Worm (Caenorhabditis elegans): ENCODE measurements around the gene npr-25.
A peak's percentile ranks its signal among the peaks of the same experiment; 100 is the strongest.

Gene npr-25

DNA sequence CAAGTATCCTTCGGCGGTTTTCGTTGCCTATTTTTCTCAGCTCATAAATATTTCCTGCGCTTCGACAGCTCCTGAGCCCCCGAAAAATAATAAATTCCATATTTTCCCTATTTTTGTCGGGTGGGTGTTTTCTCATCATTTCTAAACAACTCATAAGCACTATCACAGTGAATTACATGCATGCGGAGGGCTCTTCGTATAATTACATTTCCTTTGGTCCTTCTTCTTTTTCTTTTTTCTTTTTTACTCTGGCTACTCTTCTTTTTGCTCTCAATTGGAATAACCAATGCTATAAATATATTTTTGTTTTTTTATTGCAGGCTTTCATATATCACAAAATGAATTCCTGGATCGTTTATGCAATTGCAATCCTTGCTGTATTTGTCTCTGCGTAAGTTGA lies 10.9 kb downstream of the npr-25 start, which contains the start of gene T02E9.5:
Gene T02E9.5, plus strand, starts transcription at position 321 of the 400 bp plus-strand sequence.
- TF ChIP-seq dmd-4 (tag; optimal IDR thresholded peaks at IDR 0.05) (no peak), unc-55 (GFP tag; optimal IDR thresholded peaks at IDR 0.05) (no peak), F13H6.1 (tag; optimal IDR thresholded peaks at IDR 0.05) (no peak), elt-1 (tag; optimal IDR thresholded peaks at IDR 0.05) (no peak), elt-3 (tag; optimal IDR thresholded peaks at IDR 0.05) (no peak), aly-2 (tag; optimal IDR thresholded peaks at IDR 0.05) (no peak), alr-1 (tag; optimal IDR thresholded peaks at IDR 0.05) (no peak), sma-3 (GFP tag; optimal IDR thresholded peaks at IDR 0.05) (no peak), nhr-11 (tag; optimal IDR thresholded peaks at IDR 0.05) (no peak), crh-2 (tag; optimal IDR thresholded peaks at IDR 0.05) (no peak), ztf-4 (tag; optimal IDR thresholded peaks at IDR 0.05) (no peak), ZK546.5 (tag; optimal IDR thresholded peaks at IDR 0.05) (no peak), sem-4 (tag; optimal IDR thresholded peaks at IDR 0.05) (no peak), unc-62 (GFP tag; optimal IDR thresholded peaks at IDR 0.05) (no peak), unc-39 (tag; optimal IDR thresholded peaks at IDR 0.05) (no peak), snpc-4 (tag; optimal IDR thresholded peaks at IDR 0.05) (no peak), nhr-10 (tag; optimal IDR thresholded peaks at IDR 0.05) (no peak), nhr-21 (tag; optimal IDR thresholded peaks at IDR 0.05) (no peak), mbf-1 (tag; optimal IDR thresholded peaks at IDR 0.05) (no peak)

DNA sequence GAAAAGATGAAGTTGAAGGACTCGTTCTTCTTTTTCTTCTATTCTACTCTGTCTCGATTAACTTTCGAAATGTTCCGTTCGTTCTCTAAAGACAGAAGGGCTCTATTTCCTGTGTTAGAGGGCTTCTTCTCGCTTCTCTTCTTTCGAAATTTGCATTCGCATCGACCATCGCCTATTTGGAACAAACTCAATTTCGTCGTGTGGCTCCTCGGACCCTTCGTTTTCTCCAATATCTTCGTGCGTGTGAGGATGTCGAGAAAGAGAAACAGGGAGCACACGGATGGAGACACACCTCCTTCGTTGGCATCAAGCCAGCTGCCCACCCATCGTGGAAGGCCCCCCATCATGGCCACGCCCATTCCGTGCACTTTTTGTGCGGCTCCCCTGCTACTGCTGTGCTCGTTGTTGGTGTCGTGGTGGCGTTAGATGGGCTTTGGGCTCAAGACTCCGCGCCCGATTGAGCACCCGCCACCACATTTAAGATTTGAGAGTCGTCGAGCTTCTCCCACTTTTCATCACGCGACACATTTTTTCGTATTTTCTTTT lies 11.6 kb downstream of the npr-25 start:
- TF ChIP-seq nhr-21 (tag; optimal IDR thresholded peaks at IDR 0.05) (no peak), alr-1 (tag; optimal IDR thresholded peaks at IDR 0.05) (no peak), C34F6.9 (tag; optimal IDR thresholded peaks at IDR 0.05) (peak; percentile 1), F13H6.1 (tag; optimal IDR thresholded peaks at IDR 0.05) (peak; percentile 28), zag-1 (tag; optimal IDR thresholded peaks at IDR 0.05) (peak; percentile 26)

DNA sequence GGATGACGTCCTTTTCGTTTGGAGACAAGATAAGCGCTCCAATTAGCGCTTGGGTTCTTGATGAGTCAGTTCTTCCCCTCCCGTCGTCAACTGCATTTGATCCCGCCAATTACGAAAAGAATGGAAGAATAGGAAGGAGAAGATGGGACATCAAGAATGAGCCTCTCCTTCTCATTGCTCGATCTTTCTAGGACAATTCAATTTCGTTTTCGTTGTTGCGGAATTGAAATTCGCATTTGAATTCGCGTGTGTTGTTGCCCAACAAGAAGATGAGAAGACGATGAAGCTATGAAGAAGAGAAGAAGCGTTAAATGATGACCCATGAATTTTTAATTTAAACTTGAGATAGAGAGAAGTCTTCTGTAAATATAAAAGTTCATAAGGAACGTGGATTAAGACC lies 15.9 kb downstream of the npr-25 start:
- TF ChIP-seq zag-1 (tag; optimal IDR thresholded peaks at IDR 0.05) (no peak), alr-1 (tag; optimal IDR thresholded peaks at IDR 0.05) (no peak), nhr-129 (tag; optimal IDR thresholded peaks at IDR 0.05) (no peak), ceh-16 (tag; optimal IDR thresholded peaks at IDR 0.05) (no peak), sma-3 (GFP tag; optimal IDR thresholded peaks at IDR 0.05) (no peak), C34F6.9 (tag; optimal IDR thresholded peaks at IDR 0.05) (no peak), peb-1 (tag; optimal IDR thresholded peaks at IDR 0.05) (no peak), ztf-4 (tag; optimal IDR thresholded peaks at IDR 0.05) (no peak), fos-1 (tag; optimal IDR thresholded peaks at IDR 0.05) (no peak), mab-5 (tag; optimal IDR thresholded peaks at IDR 0.05) (no peak), unc-62 (GFP tag; optimal IDR thresholded peaks at IDR 0.05) (no peak), nhr-23 (tag; optimal IDR thresholded peaks at IDR 0.05) (no peak), lin-13 (GFP tag; optimal IDR thresholded peaks at IDR 0.05) (no peak), mbf-1 (tag; optimal IDR thresholded peaks at IDR 0.05) (no peak), lsy-2 (tag; optimal IDR thresholded peaks at IDR 0.05) (no peak), ZK546.5 (tag; optimal IDR thresholded peaks at IDR 0.05) (no peak), lin-11 (tag; optimal IDR thresholded peaks at IDR 0.05) (no peak)

DNA sequence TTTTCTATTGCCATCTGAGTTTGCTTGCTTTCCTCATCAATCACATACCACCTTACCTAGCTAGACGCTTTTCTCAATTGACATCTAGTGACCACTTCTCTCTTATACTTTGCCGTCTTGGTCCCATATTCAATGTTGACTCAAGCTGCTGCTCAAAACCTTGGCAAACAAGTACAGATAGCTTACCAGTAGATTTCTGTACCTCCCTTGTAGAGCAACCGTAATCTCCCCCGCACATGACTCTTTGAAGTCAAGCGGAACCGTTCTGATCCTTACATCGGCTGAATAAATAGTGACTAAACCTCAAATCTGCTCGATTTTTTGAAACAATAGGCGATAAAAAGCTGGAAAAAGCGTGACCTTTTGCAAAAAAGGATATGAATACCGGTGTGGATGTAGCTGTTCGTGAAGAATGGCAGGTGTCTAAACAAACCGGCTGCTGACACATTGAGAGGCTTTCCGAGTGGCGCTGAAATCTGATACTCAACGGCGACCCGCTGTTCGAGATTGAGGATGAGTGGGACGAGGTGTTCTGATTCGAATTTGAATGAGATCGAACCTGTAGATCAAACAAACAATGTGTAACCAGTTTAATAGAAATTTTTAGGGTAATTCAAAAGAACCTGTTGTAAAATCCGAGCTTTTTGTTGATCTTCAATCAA lies 16.9 kb downstream of the npr-25 start:
- TF ChIP-seq mbf-1 (tag; optimal IDR thresholded peaks at IDR 0.05) = no peak

DNA sequence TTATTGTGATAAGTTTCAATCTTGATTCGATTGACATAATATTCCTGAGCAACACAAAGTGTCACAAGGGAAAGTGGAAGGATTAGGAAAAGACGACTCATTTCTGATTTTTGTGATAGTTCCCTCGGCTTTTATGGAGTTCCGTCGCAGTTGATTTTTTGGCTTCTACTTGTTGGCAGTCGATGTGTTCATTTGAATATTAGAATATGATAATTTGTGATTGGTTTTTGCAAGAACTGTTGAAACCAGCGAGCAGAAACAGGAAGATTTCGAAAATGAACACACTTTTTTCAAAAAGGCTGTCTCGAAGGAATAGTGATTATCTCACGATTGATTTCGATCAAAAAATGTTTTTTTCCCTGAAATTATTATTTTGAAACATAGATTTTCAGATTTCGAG lies 18.6 kb downstream of the npr-25 start, which contains the start of gene T02E9.6:
Gene T02E9.6, minus strand, starts transcription at position 101 of the 400 bp plus-strand sequence.
- TF ChIP-seq sma-9 (GFP tag; optimal IDR thresholded peaks at IDR 0.05) (no peak), sma-9 (tag; optimal IDR thresholded peaks at IDR 0.05) (no peak), mab-5 (tag; optimal IDR thresholded peaks at IDR 0.05) (no peak), nhr-237 (tag; optimal IDR thresholded peaks at IDR 0.05) (no peak), gmeb-1 (tag; optimal IDR thresholded peaks at IDR 0.05) (no peak), sem-4 (tag; optimal IDR thresholded peaks at IDR 0.05) (no peak), ztf-1 (GFP tag; conservative IDR thresholded peaks at IDR 0.05) (no peak), nhr-129 (tag; optimal IDR thresholded peaks at IDR 0.05) (no peak), ceh-16 (tag; optimal IDR thresholded peaks at IDR 0.05) (no peak), egl-27 (tag; optimal IDR thresholded peaks at IDR 0.05) (no peak), ceh-82 (tag; optimal IDR thresholded peaks at IDR 0.05) (no peak), nhr-77 (tag; optimal IDR thresholded peaks at IDR 0.05) (no peak), unc-39 (tag; optimal IDR thresholded peaks at IDR 0.05) (no peak), skn-1 (tag; optimal IDR thresholded peaks at IDR 0.05) (no peak), R02D3.7 (tag; optimal IDR thresholded peaks at IDR 0.05) (no peak), zag-1 (tag; optimal IDR thresholded peaks at IDR 0.05) (no peak), sma-3 (GFP tag; optimal IDR thresholded peaks at IDR 0.05) (no peak), peb-1 (tag; optimal IDR thresholded peaks at IDR 0.05) (no peak)

Measured in whole organism, L2 larva.